Fruit fly (Drosophila melanogaster) whole organism, pupa: ENCODE data around the gene CG7523.

Source experiments
- Ets98B ChIP-seq: fragments of 200-800 bp; sonication (Bioruptor generic); IDR thresholded peaks from 2 replicates; pipeline ENCODE4 v1.3.6; 2022; ENCODE audit warnings: missing biosample characterization, missing genetic modification characterization
- gl ChIP-seq: fragments of 200-800 bp; sonication (Bioruptor generic); optimal IDR thresholded peaks from 2 replicates; lab custom pipeline; 2018; ENCODE audit warnings: missing biosample characterization, mild to moderate bottlenecking, missing genetic modification characterization

DNA sequence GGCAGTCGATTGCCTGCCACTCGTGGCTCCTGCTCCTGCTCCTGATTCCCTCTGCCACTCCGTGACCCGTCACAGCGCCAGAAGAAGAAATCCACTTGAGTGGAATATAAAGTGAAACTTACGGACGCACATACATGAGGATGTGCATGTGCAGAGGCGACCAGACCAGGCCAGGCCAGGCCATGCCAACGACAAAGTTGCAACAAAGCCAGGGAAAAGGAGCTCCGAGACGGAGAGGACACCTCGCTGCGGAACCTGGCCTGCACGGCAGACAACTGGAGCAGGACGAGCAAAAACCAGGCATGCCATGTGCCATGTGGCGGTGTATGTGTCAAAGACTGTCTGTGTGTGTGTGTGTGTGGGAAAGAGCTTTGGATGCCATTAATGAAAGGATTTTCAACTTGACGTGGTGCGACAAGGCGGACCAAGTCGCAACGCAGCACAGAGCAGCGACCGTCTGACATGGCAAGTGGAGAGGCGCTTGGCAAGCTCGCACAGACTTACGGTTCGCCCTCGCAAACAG lies 39.0 kb upstream of the CG7523 start:
- TF ChIP-seq Ets98B (GFP tag; lab: Robert Waterston, UW), result no peak
- TF ChIP-seq gl, result no peak
